Worm (Caenorhabditis elegans) whole organism, mixed stage, embryonic: Measurements from ENCODE around the gene sru-3.

Source experiments
- ces-1 ChIP-seq: fragments of 150-350 bp; optimal IDR thresholded peaks from 2 replicates; lab custom pipeline; 2014; ENCODE audit warnings: missing biosample characterization, missing genetic modification reagents, missing genetic modification characterization
- lin-13 ChIP-seq: fragments of 150-350 bp; optimal IDR thresholded peaks from 2 replicates; lab custom pipeline; 2014; ENCODE audit warnings: missing biosample characterization, missing genetic modification characterization
- nhr-12 ChIP-seq: fragments of 150-350 bp; optimal IDR thresholded peaks from 2 replicates; lab custom pipeline; 2014; ENCODE audit warnings: missing biosample characterization, missing genetic modification characterization
- nhr-237 ChIP-seq: fragments of 150-350 bp; optimal IDR thresholded peaks from 2 replicates; lab custom pipeline; 2014; ENCODE audit warnings: missing biosample characterization, missing genetic modification characterization
- unc-62 ChIP-seq: fragments of 150-350 bp; optimal IDR thresholded peaks from 2 replicates; lab custom pipeline; 2014; ENCODE audit warnings: missing biosample characterization, missing genetic modification reagents, missing genetic modification characterization
- ztf-11 ChIP-seq: fragments of 150-350 bp; optimal IDR thresholded peaks from 2 replicates; lab custom pipeline; 2014; ENCODE audit warnings: missing biosample characterization, missing genetic modification characterization

DNA sequence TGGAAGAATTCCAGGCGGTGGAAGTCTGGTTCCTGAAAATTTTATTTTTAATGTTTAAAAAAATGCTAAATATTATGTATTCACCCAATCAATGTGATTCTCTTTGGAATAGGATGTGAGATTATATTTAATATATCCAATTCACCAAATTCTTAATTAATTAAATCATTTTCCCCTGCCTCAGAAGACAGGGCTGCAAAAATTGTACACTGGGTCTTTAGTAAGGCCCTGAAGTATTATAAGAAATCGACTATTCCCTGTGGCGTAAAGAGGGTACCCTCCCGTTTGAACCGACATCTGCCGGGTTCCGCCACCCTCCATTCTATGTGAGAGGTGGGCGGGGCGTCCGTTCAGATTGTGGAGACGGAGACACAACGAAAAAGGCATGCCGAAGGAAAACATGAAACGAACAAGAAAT, 14.8 kb downstream of the sru-3 start:
- TF ChIP-seq nhr-237 = peak; percentile 18
- TF ChIP-seq unc-62 (GFP tag; lab: Kevin White, UChicago) = peak; percentile 1
- no peak for TF ChIP-seq ztf-11 (tag; lab: Kevin White, UChicago)
- no peak for TF ChIP-seq nhr-12
- peak; percentile 90 for TF ChIP-seq ces-1 (GFP tag; lab: Kevin White, UChicago)
- no peak for TF ChIP-seq lin-13
